Worm (Caenorhabditis elegans) whole organism, L4 larva: ENCODE data around the gene nhr-17.

Experiments
- D1046.2 ChIP-seq: fragments of 200-800 bp; sonication (Bioruptor generic); IDR thresholded peaks from 2 replicates; pipeline ENCODE4 v1.3.6; 2022; ENCODE audit warnings: missing genetic modification characterization, missing compliant biosample characterization
- F10B5.3 ChIP-seq: sonication (generic microtip); optimal IDR thresholded peaks from 2 replicates; lab custom pipeline; 2016; ENCODE audit warnings: mild to moderate bottlenecking, missing genetic modification characterization, missing compliant biosample characterization
- F37D6.2 ChIP-seq: sonication (generic microtip); optimal IDR thresholded peaks from 2 replicates; lab custom pipeline; 2016; ENCODE audit warnings: mild to moderate bottlenecking, missing genetic modification characterization, missing compliant biosample characterization
- T26A8.4 ChIP-seq: fragments of 200-800 bp; sonication (Bioruptor generic); IDR thresholded peaks from 2 replicates; pipeline ENCODE4 v1.3.6; 2022; ENCODE audit warnings: missing genetic modification characterization, missing compliant biosample characterization
- attf-4 ChIP-seq: sonication (generic microtip); optimal IDR thresholded peaks from 3 replicates; lab custom pipeline; 2017; ENCODE audit warnings: missing biosample characterization, missing genetic modification characterization
- ceh-20 ChIP-seq: fragments of 200-800 bp; sonication (Bioruptor generic); IDR thresholded peaks from 2 replicates; pipeline ENCODE4 v1.3.6; 2022; ENCODE audit warnings: missing genetic modification reagents, missing genetic modification characterization, missing compliant biosample characterization
- ceh-44 ChIP-seq: fragments of 200-800 bp; sonication (Bioruptor generic); IDR thresholded peaks from 2 replicates; pipeline ENCODE4 v1.3.6; 2022; ENCODE audit warnings: missing genetic modification reagents, missing genetic modification characterization, missing compliant biosample characterization
- ctbp-1 ChIP-seq: fragments of 200-800 bp; sonication (Bioruptor generic); IDR thresholded peaks from 2 replicates; pipeline ENCODE4 v1.3.6; 2022; ENCODE audit warnings: missing genetic modification reagents, missing genetic modification characterization, missing compliant biosample characterization
- daf-16 ChIP-seq, 3 experiments: sonication (generic microtip); optimal IDR thresholded peaks; 2 replicates each; lab custom pipeline; 2016 to 2017; ENCODE audit warnings: missing genetic modification characterization in 3 of 3, missing genetic modification reagents in 3 of 3, mild to moderate bottlenecking in 2 of 3, missing compliant biosample characterization in 2 of 3, missing biosample characterization in 1 of 3, moderate library complexity in 1 of 3
- daf-19 ChIP-seq: fragments of 200-800 bp; sonication (Bioruptor generic); conservative IDR thresholded peaks from 2 replicates; pipeline ENCODE4 v1.3.6; 2022; ENCODE audit warnings: missing genetic modification characterization, missing compliant biosample characterization
- duxl-1 ChIP-seq: sonication (generic microtip); optimal IDR thresholded peaks from 2 replicates; lab custom pipeline; 2016; ENCODE audit warnings: mild to moderate bottlenecking, missing genetic modification characterization, moderate library complexity, missing compliant biosample characterization; ENCODE audit not compliant: poor library complexity
- dve-1 ChIP-seq: sonication (generic microtip); optimal IDR thresholded peaks from 2 replicates; lab custom pipeline; 2017; ENCODE audit warnings: antibody characterized with exemption, mild to moderate bottlenecking, missing genetic modification characterization, missing compliant biosample characterization; ENCODE audit not compliant: insufficient read depth
- egl-43 ChIP-seq: fragments of 200-800 bp; sonication (Bioruptor generic); IDR thresholded peaks from 2 replicates; pipeline ENCODE4 v1.3.6; 2022; ENCODE audit warnings: missing genetic modification reagents, missing genetic modification characterization, missing compliant biosample characterization
- fkh-10 ChIP-seq: fragments of 150-350 bp; optimal IDR thresholded peaks from 2 replicates; lab custom pipeline; 2014; ENCODE audit warnings: missing biosample characterization, missing genetic modification reagents, missing genetic modification characterization
- gei-8 ChIP-seq: fragments of 200-800 bp; sonication (Bioruptor generic); optimal IDR thresholded peaks from 2 replicates; lab custom pipeline; 2018; ENCODE audit warnings: mild to moderate bottlenecking, missing genetic modification characterization, missing compliant biosample characterization
- hif-1 ChIP-seq, 2 experiments: sonication (generic microtip); optimal IDR thresholded peaks; 2 replicates each; lab custom pipeline; 2016 to 2017; ENCODE audit warnings: missing compliant biosample characterization in 2 of 2, missing genetic modification characterization in 2 of 2, missing genetic modification reagents in 2 of 2, missing genotype in 2 of 2, mild to moderate bottlenecking in 1 of 2
- hlh-11 ChIP-seq: fragments of 200-800 bp; sonication (Bioruptor generic); optimal IDR thresholded peaks from 2 replicates; lab custom pipeline; 2018; ENCODE audit warnings: mild to moderate bottlenecking, missing genetic modification characterization, missing compliant biosample characterization
- hlh-30 ChIP-seq: sonication (generic microtip); optimal IDR thresholded peaks from 2 replicates; lab custom pipeline; 2017; ENCODE audit warnings: antibody characterized with exemption, mild to moderate bottlenecking, missing genetic modification characterization, missing compliant biosample characterization; ENCODE audit not compliant: insufficient read depth
- hmg-1.1 ChIP-seq: fragments of 200-800 bp; sonication (Bioruptor generic); IDR thresholded peaks from 2 replicates; pipeline ENCODE4 v1.3.6; 2022; ENCODE audit warnings: missing genetic modification reagents, missing genetic modification characterization, missing compliant biosample characterization
- lin-38 ChIP-seq: fragments of 200-800 bp; sonication (Bioruptor generic); IDR thresholded peaks from 2 replicates; pipeline ENCODE4 v1.3.6; 2022; ENCODE audit warnings: missing genetic modification reagents, missing genetic modification characterization, missing compliant biosample characterization
- lin-39 ChIP-seq: fragments of 150-350 bp; optimal IDR thresholded peaks from 2 replicates; lab custom pipeline; 2014; ENCODE audit warnings: missing biosample characterization, missing genetic modification reagents, missing genetic modification characterization
- lir-3 ChIP-seq: sonication (generic microtip); optimal IDR thresholded peaks from 2 replicates; lab custom pipeline; 2016; ENCODE audit warnings: mild to moderate bottlenecking, missing genetic modification characterization, missing compliant biosample characterization
- madf-9 ChIP-seq: fragments of 200-800 bp; sonication (Bioruptor generic); conservative IDR thresholded peaks from 2 replicates; pipeline ENCODE4 v1.3.6; 2022; ENCODE audit warnings: missing genetic modification reagents, missing genetic modification characterization, missing compliant biosample characterization
- mdl-1 ChIP-seq, 2 experiments: fragments of 150-350 bp in 1 of 2; sonication (generic microtip) in 1 of 2; optimal IDR thresholded peaks; 2 replicates each; lab custom pipeline; 2014 to 2017; ENCODE audit warnings: missing biosample characterization in 2 of 2, missing genetic modification characterization in 2 of 2
- mep-1 ChIP-seq: fragments of 150-350 bp; sonication (generic microtip); optimal IDR thresholded peaks from 3 replicates; lab custom pipeline; 2014; ENCODE audit warnings: missing biosample characterization, missing genetic modification characterization
- mes-2 ChIP-seq: sonication (generic microtip); optimal IDR thresholded peaks from 2 replicates; lab custom pipeline; 2016; ENCODE audit warnings: missing genotype, mild to moderate bottlenecking, missing genetic modification characterization, missing compliant biosample characterization; ENCODE audit not compliant: poor library complexity, severe bottlenecking
- mxl-3 ChIP-seq: fragments of 200-800 bp; sonication (Bioruptor generic); optimal IDR thresholded peaks from 2 replicates; lab custom pipeline; 2018; ENCODE audit warnings: mild to moderate bottlenecking, missing genetic modification characterization, missing compliant biosample characterization
- nhr-102 ChIP-seq: sonication (generic microtip); optimal IDR thresholded peaks from 2 replicates; lab custom pipeline; 2016; ENCODE audit warnings: mild to moderate bottlenecking, missing genetic modification characterization, moderate library complexity, missing compliant biosample characterization
- nhr-25 ChIP-seq: sonication (generic microtip); optimal IDR thresholded peaks from 2 replicates; lab custom pipeline; 2017; ENCODE audit warnings: missing genetic modification characterization, mild to moderate bottlenecking, missing compliant biosample characterization, antibody characterized with exemption, moderate library complexity, borderline replicate concordance; ENCODE audit not compliant: insufficient read depth
- nhr-42 ChIP-seq: fragments of 200-800 bp; sonication (Bioruptor generic); IDR thresholded peaks from 2 replicates; pipeline ENCODE4 v1.3.6; 2022; ENCODE audit warnings: missing genetic modification characterization, missing compliant biosample characterization
- nhr-48 ChIP-seq: sonication (generic microtip); optimal IDR thresholded peaks from 2 replicates; lab custom pipeline; 2016; ENCODE audit warnings: mild to moderate bottlenecking, missing genetic modification characterization, missing compliant biosample characterization
- nhr-6 ChIP-seq: fragments of 150-350 bp; optimal IDR thresholded peaks from 2 replicates; lab custom pipeline; 2014; ENCODE audit warnings: missing biosample characterization, missing genetic modification characterization
- php-3 ChIP-seq: fragments of 200-800 bp; sonication (Bioruptor generic); IDR thresholded peaks from 2 replicates; pipeline ENCODE4 v1.3.6; 2022; ENCODE audit warnings: missing genetic modification reagents, missing genetic modification characterization, missing compliant biosample characterization
- pqm-1 ChIP-seq: sonication (generic microtip); optimal IDR thresholded peaks from 2 replicates; lab custom pipeline; 2017; ENCODE audit warnings: missing biosample characterization, missing genetic modification characterization
- rbr-2 ChIP-seq: sonication (generic microtip); optimal IDR thresholded peaks from 2 replicates; lab custom pipeline; 2016; ENCODE audit warnings: missing genotype, missing genetic modification characterization, missing compliant biosample characterization
- set-16 ChIP-seq: fragments of 200-800 bp; sonication (Bioruptor generic); IDR thresholded peaks from 2 replicates; pipeline ENCODE4 v1.3.6; 2022; ENCODE audit warnings: missing genetic modification reagents, missing genetic modification characterization, missing compliant biosample characterization
- snpc-1.2 ChIP-seq: fragments of 200-800 bp; sonication (Bioruptor generic); IDR thresholded peaks from 2 replicates; pipeline ENCODE4 v1.3.6; 2022; ENCODE audit warnings: missing genetic modification reagents, missing genetic modification characterization, missing compliant biosample characterization
- snpc-4 ChIP-seq: fragments of 150-350 bp; optimal IDR thresholded peaks from 2 replicates; lab custom pipeline; 2014; ENCODE audit warnings: missing biosample characterization, missing genetic modification characterization
- spr-1 ChIP-seq: sonication (generic microtip); optimal IDR thresholded peaks from 2 replicates; lab custom pipeline; 2016; ENCODE audit warnings: mild to moderate bottlenecking, missing genetic modification characterization, missing compliant biosample characterization
- spr-3 ChIP-seq: fragments of 200-800 bp; sonication (Bioruptor generic); optimal IDR thresholded peaks from 2 replicates; lab custom pipeline; 2018; ENCODE audit warnings: mild to moderate bottlenecking, missing genetic modification characterization, missing compliant biosample characterization
- tra-1 ChIP-seq: fragments of 200-800 bp; sonication (Bioruptor generic); IDR thresholded peaks from 2 replicates; pipeline ENCODE4 v1.3.6; 2022; ENCODE audit warnings: missing genetic modification reagents, missing genetic modification characterization, missing compliant biosample characterization
- unc-62 ChIP-seq, 3 experiments: fragments of 150-350 bp in 1 of 3; sonication (generic microtip); optimal IDR thresholded peaks in 2 of 3; peaks in 1 of 3; 1 replicate in 1 of 3; 2 replicates in 2 of 3; lab custom pipeline; 2014 to 2017; ENCODE audit warnings: missing biosample characterization in 3 of 3, missing genetic modification characterization in 3 of 3, missing genetic modification reagents in 3 of 3, missing genotype in 1 of 3
- zfp-3 ChIP-seq: fragments of 200-800 bp; sonication (Bioruptor generic); conservative IDR thresholded peaks from 2 replicates; pipeline ENCODE4 v1.3.6; 2022; ENCODE audit warnings: missing genetic modification reagents, missing genetic modification characterization, missing compliant biosample characterization

nhr-17 gene

DNA sequence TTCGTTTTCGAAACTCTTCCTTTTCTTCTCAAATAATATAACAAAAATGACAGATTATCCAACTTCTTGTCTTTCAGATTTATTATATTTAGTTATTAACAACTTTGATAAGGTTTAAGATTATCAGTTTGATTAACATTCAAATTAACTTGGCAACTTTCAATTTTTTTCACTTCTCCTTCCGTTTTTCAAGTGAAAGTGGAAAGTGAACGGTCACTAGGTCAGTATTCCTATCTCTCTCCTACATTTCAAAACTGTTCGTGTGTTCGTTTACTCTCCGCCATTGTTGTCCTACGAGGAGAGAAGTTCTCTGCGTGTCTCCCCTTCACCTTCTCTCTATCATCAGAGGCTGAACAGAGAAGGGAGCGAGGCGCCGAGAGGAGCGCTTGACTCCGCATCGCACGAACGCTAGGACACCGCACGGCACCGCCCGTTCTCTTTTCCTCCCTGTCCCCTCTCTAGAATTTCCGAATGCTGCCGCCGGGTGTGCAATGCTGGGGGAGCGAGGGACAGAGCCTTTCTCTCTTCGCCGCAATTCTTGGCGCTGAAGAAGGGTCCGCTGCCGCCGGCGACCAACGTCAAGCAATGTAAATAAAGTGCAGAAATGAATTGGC, 11.1 kb downstream of the nhr-17 start (continued):
- TF ChIP-seq ceh-44 (GFP tag; lab: Robert Waterston, UW) (no peak), snpc-4 (tag; lab: Kevin White, UChicago) (no peak), egl-43 (GFP tag; lab: Robert Waterston, UW) (peak; percentile 89), tra-1 (0 out of 2 replicates have a peak, but pooled peaks have one; percentile 43), D1046.2 (GFP tag; lab: Robert Waterston, UW) (no peak)

- TF ChIP-seq F37D6.2 = peak; percentile 28
- peak; percentile 65; the same call in 1 of the 2 replicates for TF ChIP-seq T26A8.4
- TF ChIP-seq nhr-6 (tag; lab: Kevin White, UChicago) = no peak
- no peak for TF ChIP-seq attf-4 (tag; lab: Kevin White, UChicago)
- 0 out of 2 replicates have a peak, but pooled peaks have one; percentile 48 for TF ChIP-seq nhr-42 (GFP tag; lab: Robert Waterston, UW)
- TF ChIP-seq hlh-30 = peak; percentile 17
- TF ChIP-seq ctbp-1 (GFP tag; lab: Robert Waterston, UW) = peak; percentile 44; the same call in 1 of the 2 replicates
- peak in 1 of 2 experiments; percentile 73 for TF ChIP-seq daf-16 (GFP tag; optimal IDR thresholded peaks at IDR 0.05; lab: Kevin White, UChicago)
- TF ChIP-seq daf-16 (tag; optimal IDR thresholded peaks at IDR 0.05; lab: Kevin White, UChicago) = peak; percentile 51
- no peak for TF ChIP-seq lin-38 (GFP tag; lab: Robert Waterston, UW)
- TF ChIP-seq lir-3 (tag; lab: Kevin White, UChicago) = no peak
- no peak for TF ChIP-seq zfp-3 (GFP tag; lab: Robert Waterston, UW)
- TF ChIP-seq dve-1 = peak; percentile 80
- peak; percentile 37 for TF ChIP-seq spr-3
- peak; percentile 40 for TF ChIP-seq mes-2 (tag; lab: Kevin White, UChicago)
- peak; percentile 43 for TF ChIP-seq rbr-2 (tag; lab: Kevin White, UChicago)
- TF ChIP-seq F10B5.3 (tag; lab: Kevin White, UChicago) = peak; percentile 34
- TF ChIP-seq mxl-3 (GFP tag; lab: Kevin White, UChicago) = peak; percentile 26
- TF ChIP-seq hif-1 (tag; optimal IDR thresholded peaks at IDR 0.05; lab: Kevin White, UChicago) = peak in 1 of 2 experiments; percentile 77
- TF ChIP-seq php-3 (GFP tag; lab: Robert Waterston, UW) = peak; percentile 7; the same call in 1 of the 2 replicates
- peak; percentile 12; the same call in 1 of the 2 replicates for TF ChIP-seq snpc-1.2 (GFP tag; lab: Robert Waterston, UW)
- TF ChIP-seq pqm-1 (tag; lab: Kevin White, UChicago) = no peak
- TF ChIP-seq madf-9 (GFP tag; lab: Robert Waterston, UW) = peak; percentile 91
- no peak for TF ChIP-seq daf-19 (GFP tag; lab: Robert Waterston, UW)
- no peak for TF ChIP-seq nhr-25 (tag; lab: Kevin White, UChicago)
- TF ChIP-seq tra-1 = no peak
- peak; percentile 90 for TF ChIP-seq hlh-11 (tag; lab: Kevin White, UChicago)
- peak; percentile 57 for TF ChIP-seq spr-1 (tag; lab: Kevin White, UChicago)
- TF ChIP-seq mep-1 (tag; lab: Kevin White, UChicago) = peak; percentile 16
- peak; percentile 23 for TF ChIP-seq gei-8 (GFP tag; lab: Kevin White, UChicago)
- TF ChIP-seq unc-62 (GFP tag; optimal IDR thresholded peaks at IDR 0.05 in 1 of 2; lab: Kevin White, UChicago) = no peak
- TF ChIP-seq unc-62 (tag; optimal IDR thresholded peaks at IDR 0.05; lab: Kevin White, UChicago) = no peak
- 0 out of 2 replicates have a peak, but pooled peaks have one; percentile 8 for TF ChIP-seq D1046.2 (GFP tag; lab: Robert Waterston, UW)
- TF ChIP-seq nhr-48 (tag; lab: Kevin White, UChicago) = peak; percentile 91
- no peak for TF ChIP-seq duxl-1
- TF ChIP-seq hmg-1.1 (GFP tag; lab: Robert Waterston, UW) = peak; percentile 69
- no peak for TF ChIP-seq fkh-10 (GFP tag; lab: Kevin White, UChicago)
- no peak for TF ChIP-seq ceh-20
- TF ChIP-seq mdl-1 (tag; optimal IDR thresholded peaks at IDR 0.05; lab: Kevin White, UChicago) = peak in 1 of 2 experiments; percentile 70
- TF ChIP-seq lin-39 (tag; lab: Kevin White, UChicago) = no peak
- TF ChIP-seq nhr-102 = peak; percentile 68
- TF ChIP-seq set-16 = peak; percentile 94
- TF ChIP-seq, all 104 proteins: peak for 26
Observed at ce11 chrX:12655339-12655875, 12.2 kb downstream of the nhr-17 start.
